Fruit fly (Drosophila melanogaster) whole organism, adult: Measurements from ENCODE around the gene CG1622.
A peak's percentile ranks its signal among the peaks of the same experiment; 100 is the strongest.

Experiments used
- CG11617 ChIP-seq: fragments of 200-800 bp; sonication (Bioruptor generic); optimal IDR thresholded peaks from 2 replicates; lab custom pipeline; 2017; ENCODE audit warnings: mild to moderate bottlenecking, missing biosample characterization, missing genetic modification reagents, missing genetic modification characterization
- CG1620 ChIP-seq: fragments of 200-800 bp; sonication (Bioruptor generic); optimal IDR thresholded peaks from 2 replicates; lab custom pipeline; 2016; ENCODE audit warnings: missing biosample characterization, missing genetic modification characterization
- CG5204 ChIP-seq: fragments of 200-800 bp; sonication (Bioruptor generic); optimal IDR thresholded peaks from 2 replicates; lab custom pipeline; 2016; ENCODE audit warnings: missing biosample characterization, missing genetic modification characterization
- Clk ChIP-seq: fragments of 200-800 bp; sonication (Bioruptor generic); optimal IDR thresholded peaks from 2 replicates; lab custom pipeline; 2017; ENCODE audit warnings: missing biosample characterization, missing genetic modification characterization
- cic ChIP-seq: fragments of 200-800 bp; sonication (Bioruptor generic); optimal IDR thresholded peaks from 2 replicates; lab custom pipeline; 2017; ENCODE audit warnings: missing biosample characterization, mild to moderate bottlenecking, missing genetic modification characterization, moderate library complexity
- ovo ChIP-seq: fragments of 200-800 bp; sonication (Bioruptor generic); optimal IDR thresholded peaks from 2 replicates; lab custom pipeline; 2016; ENCODE audit warnings: missing biosample characterization, missing genetic modification characterization
- tj ChIP-seq: fragments of 200-800 bp; sonication (Bioruptor generic); optimal IDR thresholded peaks from 3 replicates; lab custom pipeline; 2017; ENCODE audit warnings: missing biosample characterization, mild to moderate bottlenecking, missing genetic modification characterization, moderate library complexity
- toe ChIP-seq: fragments of 200-800 bp; sonication (Bioruptor generic); optimal IDR thresholded peaks from 2 replicates; lab custom pipeline; 2016; ENCODE audit warnings: missing biosample characterization, missing genetic modification characterization

dm6 chrX:13334434-13335146 lies 37.7 kb downstream of the CG1622 start:
- TF ChIP-seq CG1620 (peak; percentile 93), ovo (GFP tag; lab: Kevin White, UChicago) (peak; percentile 66), CG5204 (no peak), cic (GFP tag; lab: Kevin White, UChicago) (no peak), CG11617 (no peak), Clk (GFP tag; lab: Kevin White, UChicago) (no peak), toe (GFP tag; lab: Kevin White, UChicago) (no peak), tj (GFP tag; lab: Kevin White, UChicago) (no peak)
